Fruit fly (Drosophila melanogaster) whole organism, embryonic: ENCODE data around the gene CG14971.
A peak's percentile ranks its signal among the peaks of the same experiment; 100 is the strongest.

ENCODE experiments used
- Bdp1 ChIP-seq: fragments of 200-800 bp; sonication (Bioruptor generic); optimal IDR thresholded peaks from 3 replicates; lab custom pipeline; 2016; ENCODE audit warnings: missing biosample characterization, missing genetic modification characterization
- C15 ChIP-seq: fragments of 200-800 bp; sonication (Bioruptor generic); IDR thresholded peaks from 3 replicates; pipeline ENCODE4 v1.3.6; 2022; ENCODE audit warnings: missing biosample characterization, missing genetic modification characterization
- CG10654 ChIP-seq: fragments of 200-800 bp; sonication (Bioruptor generic); optimal IDR thresholded peaks from 2 replicates; lab custom pipeline; 2016; ENCODE audit warnings: missing biosample characterization, missing genetic modification characterization
- CG11695 ChIP-seq: fragments of 200-800 bp; sonication (Bioruptor generic); IDR thresholded peaks from 3 replicates; pipeline ENCODE4 v1.3.6; 2022; ENCODE audit warnings: missing biosample characterization, missing genetic modification characterization
- CG12942 ChIP-seq: fragments of 200-800 bp; sonication (Bioruptor generic); optimal IDR thresholded peaks from 3 replicates; lab custom pipeline; 2016; ENCODE audit warnings: missing biosample characterization, missing genetic modification characterization
- CG13424 ChIP-seq: fragments of 200-800 bp; sonication (Bioruptor generic); optimal IDR thresholded peaks from 2 replicates; lab custom pipeline; 2019; ENCODE audit warnings: missing biosample characterization, mild to moderate bottlenecking, missing genetic modification characterization, moderate library complexity
- CG14860 ChIP-seq: fragments of 200-800 bp; sonication (Bioruptor generic); IDR thresholded peaks from 3 replicates; pipeline ENCODE4 v1.3.6; 2022; ENCODE audit warnings: missing biosample characterization, missing genetic modification characterization; ENCODE audit not compliant: partially characterized antibody
- CG14965 ChIP-seq: fragments of 200-800 bp; sonication (Bioruptor generic); optimal IDR thresholded peaks from 2 replicates; lab custom pipeline; 2016; ENCODE audit warnings: missing biosample characterization, missing genetic modification characterization, borderline replicate concordance
- CG1529 ChIP-seq: fragments of 200-800 bp; sonication (Bioruptor generic); optimal IDR thresholded peaks from 3 replicates; lab custom pipeline; 2018; ENCODE audit warnings: missing biosample characterization, missing genetic modification characterization
- CG17186 ChIP-seq: fragments of 200-800 bp; sonication (Bioruptor generic); optimal IDR thresholded peaks from 3 replicates; lab custom pipeline; 2017; ENCODE audit warnings: missing biosample characterization, missing genetic modification reagents, missing genetic modification characterization
- CG17328 ChIP-seq: fragments of 200-800 bp; sonication (Bioruptor generic); IDR thresholded peaks from 2 replicates; pipeline ENCODE4 v1.3.6; 2022; ENCODE audit warnings: missing biosample characterization, missing genetic modification characterization
- CG17612 ChIP-seq: fragments of 200-800 bp; sonication (Bioruptor generic); IDR thresholded peaks from 2 replicates; pipeline ENCODE4 v1.3.6; 2022; ENCODE audit warnings: missing biosample characterization, missing genetic modification characterization
- CG2116 ChIP-seq: fragments of 200-800 bp; sonication (Bioruptor generic); optimal IDR thresholded peaks from 3 replicates; lab custom pipeline; 2018; ENCODE audit warnings: missing biosample characterization, mild to moderate bottlenecking, missing genetic modification characterization
- CG2199 ChIP-seq: fragments of 200-800 bp; sonication (Bioruptor generic); IDR thresholded peaks from 3 replicates; pipeline ENCODE4 v1.3.6; 2022; ENCODE audit warnings: missing biosample characterization, missing genetic modification characterization
- CG2678 ChIP-seq: fragments of 200-800 bp; sonication (Bioruptor generic); optimal IDR thresholded peaks from 3 replicates; lab custom pipeline; 2019; ENCODE audit warnings: missing biosample characterization, mild to moderate bottlenecking, missing genetic modification characterization, moderate library complexity
- CG4424 ChIP-seq: fragments of 200-800 bp; sonication (Bioruptor generic); optimal IDR thresholded peaks from 3 replicates; lab custom pipeline; 2016; ENCODE audit warnings: missing biosample characterization, missing genetic modification characterization
- CG6683 ChIP-seq: fragments of 200-800 bp; sonication (Bioruptor generic); optimal IDR thresholded peaks from 2 replicates; lab custom pipeline; 2017; ENCODE audit warnings: missing biosample characterization, mild to moderate bottlenecking, missing genetic modification characterization, missing genetic modification reagents
- CG7357 ChIP-seq: fragments of 200-800 bp; sonication (Bioruptor generic); IDR thresholded peaks from 3 replicates; pipeline ENCODE4 v1.3.6; 2022; ENCODE audit warnings: missing biosample characterization, missing genetic modification characterization
- CG8359 ChIP-seq: fragments of 200-800 bp; sonication (Bioruptor generic); optimal IDR thresholded peaks from 2 replicates; lab custom pipeline; 2017; ENCODE audit warnings: missing biosample characterization, mild to moderate bottlenecking, missing genetic modification characterization, borderline replicate concordance
- CTCF ChIP-seq: fragments of 200-800 bp; sonication (Bioruptor generic); optimal IDR thresholded peaks from 2 replicates; lab custom pipeline; 2017; ENCODE audit warnings: missing biosample characterization, mild to moderate bottlenecking, missing genetic modification characterization, moderate library complexity
- D ChIP-seq, 2 experiments: fragments of 200-800 bp in 1 of 2; fragments of >200 bp in 1 of 2; sonication (Bioruptor generic) in 1 of 2; optimal IDR thresholded peaks; 2 replicates in 1 of 2; 3 replicates in 1 of 2; lab custom pipeline; 2017; ENCODE audit warnings: mild to moderate bottlenecking in 1 of 2, missing biosample characterization in 1 of 2, missing genetic modification characterization in 1 of 2, missing genetic modification reagents in 1 of 2
- Dip2 ChIP-seq: fragments of 200-800 bp; sonication (Bioruptor generic); IDR thresholded peaks from 2 replicates; pipeline ENCODE4 v1.3.6; 2022; ENCODE audit warnings: missing biosample characterization, missing genetic modification characterization
- Dref ChIP-seq: fragments of 200-800 bp; sonication (Bioruptor generic); IDR thresholded peaks from 2 replicates; pipeline ENCODE4 v1.3.6; 2022; ENCODE audit warnings: missing biosample characterization, missing genetic modification characterization
- Eip74EF ChIP-seq, 2 experiments: fragments of 200-800 bp in 1 of 2; fragments of >200 bp in 1 of 2; sonication (Bioruptor generic) in 1 of 2; optimal IDR thresholded peaks; 2 replicates each; lab custom pipeline; 2017 to 2019; ENCODE audit warnings: missing biosample characterization in 2 of 2, missing genetic modification characterization in 2 of 2, mild to moderate bottlenecking in 1 of 2, moderate library complexity in 1 of 2
- Fer2 ChIP-seq: fragments of 200-800 bp; sonication (Bioruptor generic); optimal IDR thresholded peaks from 2 replicates; lab custom pipeline; 2018; ENCODE audit warnings: missing biosample characterization, mild to moderate bottlenecking, missing genetic modification characterization, moderate library complexity
- HLH4C ChIP-seq: fragments of 200-800 bp; sonication (Bioruptor generic); IDR thresholded peaks from 3 replicates; pipeline ENCODE4 v1.3.6; 2022; ENCODE audit warnings: missing biosample characterization, missing genetic modification characterization; ENCODE audit not compliant: partially characterized antibody
- HmgD ChIP-seq: fragments of 200-800 bp; sonication (Bioruptor generic); optimal IDR thresholded peaks from 3 replicates; lab custom pipeline; 2016; ENCODE audit warnings: missing biosample characterization, missing genetic modification characterization
- Hmr ChIP-seq: fragments of 200-800 bp; sonication (Bioruptor generic); optimal IDR thresholded peaks from 3 replicates; lab custom pipeline; 2017; ENCODE audit warnings: mild to moderate bottlenecking, missing biosample characterization, missing genetic modification reagents, missing genetic modification characterization
- Hr39 ChIP-seq: fragments of >200 bp; optimal IDR thresholded peaks from 2 replicates; lab custom pipeline; 2017
- NK7.1 ChIP-seq: fragments of 200-800 bp; sonication (Bioruptor generic); optimal IDR thresholded peaks from 3 replicates; lab custom pipeline; 2016; ENCODE audit warnings: missing biosample characterization, missing genetic modification characterization
- Nf-YA ChIP-seq: fragments of 200-800 bp; sonication (Bioruptor generic); IDR thresholded peaks from 2 replicates; pipeline ENCODE4 v1.3.6; 2022; ENCODE audit warnings: missing biosample characterization, missing genetic modification characterization
- Ptx1 ChIP-seq: fragments of 200-800 bp; sonication (Bioruptor generic); IDR thresholded peaks from 2 replicates; pipeline ENCODE4 v1.3.6; 2022; ENCODE audit warnings: missing biosample characterization, missing genetic modification characterization
- Spps ChIP-seq: fragments of 200-800 bp; sonication (Bioruptor generic); optimal IDR thresholded peaks from 2 replicates; lab custom pipeline; 2018; ENCODE audit warnings: missing biosample characterization, mild to moderate bottlenecking, missing genetic modification characterization
- ato ChIP-seq: fragments of 200-800 bp; sonication (Bioruptor generic); IDR thresholded peaks from 2 replicates; pipeline ENCODE4 v1.3.6; 2022; ENCODE audit warnings: missing biosample characterization, missing genetic modification characterization; ENCODE audit not compliant: partially characterized antibody
- ftz-f1 ChIP-seq: fragments of 200-800 bp; sonication (Bioruptor generic); optimal IDR thresholded peaks from 2 replicates; lab custom pipeline; 2016; ENCODE audit warnings: missing biosample characterization, missing genetic modification characterization
- grau ChIP-seq: fragments of 200-800 bp; optimal IDR thresholded peaks from 3 replicates; lab custom pipeline; 2019; ENCODE audit warnings: missing biosample characterization, mild to moderate bottlenecking, missing genetic modification characterization, moderate library complexity
- hbn ChIP-seq: fragments of 200-800 bp; sonication (Bioruptor generic); IDR thresholded peaks from 2 replicates; pipeline ENCODE4 v1.3.6; 2022; ENCODE audit warnings: missing biosample characterization, missing genetic modification characterization; ENCODE audit not compliant: partially characterized antibody
- nau ChIP-seq: fragments of 200-800 bp; sonication (Bioruptor generic); optimal IDR thresholded peaks from 3 replicates; lab custom pipeline; 2017; ENCODE audit warnings: missing biosample characterization, mild to moderate bottlenecking, missing genetic modification characterization, missing genetic modification reagents
- nerfin-2 ChIP-seq: fragments of 200-800 bp; sonication (Bioruptor generic); IDR thresholded peaks from 2 replicates; pipeline ENCODE4 v1.3.6; 2022; ENCODE audit warnings: missing biosample characterization, missing genetic modification characterization; ENCODE audit not compliant: partially characterized antibody
- pzg ChIP-seq: fragments of 200-800 bp; sonication (Bioruptor generic); optimal IDR thresholded peaks from 3 replicates; lab custom pipeline; 2018; ENCODE audit warnings: missing biosample characterization, mild to moderate bottlenecking, missing genetic modification characterization, moderate library complexity
- repo ChIP-seq: fragments of 200-800 bp; sonication (Bioruptor generic); optimal IDR thresholded peaks from 2 replicates; lab custom pipeline; 2016; ENCODE audit warnings: missing biosample characterization, missing genetic modification characterization
- run ChIP-seq: fragments of 200-800 bp; sonication (Bioruptor generic); optimal IDR thresholded peaks from 3 replicates; lab custom pipeline; 2018; ENCODE audit warnings: missing biosample characterization, mild to moderate bottlenecking, missing genetic modification characterization
- sisA ChIP-seq: fragments of 200-800 bp; sonication (Bioruptor generic); IDR thresholded peaks from 2 replicates; pipeline ENCODE4 v1.3.6; 2022; ENCODE audit warnings: missing biosample characterization, missing genetic modification characterization
- tgo ChIP-seq: fragments of 200-800 bp; sonication (Bioruptor generic); IDR thresholded peaks from 3 replicates; pipeline ENCODE4 v1.3.6; 2022; ENCODE audit warnings: missing biosample characterization, missing genetic modification characterization
- toy ChIP-seq: fragments of 200-800 bp; sonication (Bioruptor generic); IDR thresholded peaks from 2 replicates; pipeline ENCODE4 v1.3.6; 2022; ENCODE audit warnings: missing biosample characterization, missing genetic modification characterization
- trem ChIP-seq: fragments of 200-800 bp; optimal IDR thresholded peaks from 3 replicates; lab custom pipeline; 2019; ENCODE audit warnings: missing biosample characterization, mild to moderate bottlenecking, missing genetic modification characterization, moderate library complexity
- usp ChIP-seq: fragments of >200 bp; optimal IDR thresholded peaks from 2 replicates; lab custom pipeline; 2017; ENCODE audit warnings: missing biosample characterization, missing genetic modification characterization
- zen ChIP-seq: fragments of 200-800 bp; sonication (Bioruptor generic); optimal IDR thresholded peaks from 3 replicates; lab custom pipeline; 2018; ENCODE audit warnings: missing biosample characterization, mild to moderate bottlenecking, missing genetic modification characterization, moderate library complexity
- zf30C ChIP-seq: fragments of 200-800 bp; sonication (Bioruptor generic); optimal IDR thresholded peaks from 3 replicates; lab custom pipeline; 2018; ENCODE audit warnings: missing biosample characterization, mild to moderate bottlenecking, missing genetic modification characterization
- zfh2 ChIP-seq: fragments of 200-800 bp; sonication (Bioruptor generic); optimal IDR thresholded peaks from 2 replicates; lab custom pipeline; 2016; ENCODE audit warnings: missing biosample characterization, missing genetic modification characterization

The CG14971 gene

DNA sequence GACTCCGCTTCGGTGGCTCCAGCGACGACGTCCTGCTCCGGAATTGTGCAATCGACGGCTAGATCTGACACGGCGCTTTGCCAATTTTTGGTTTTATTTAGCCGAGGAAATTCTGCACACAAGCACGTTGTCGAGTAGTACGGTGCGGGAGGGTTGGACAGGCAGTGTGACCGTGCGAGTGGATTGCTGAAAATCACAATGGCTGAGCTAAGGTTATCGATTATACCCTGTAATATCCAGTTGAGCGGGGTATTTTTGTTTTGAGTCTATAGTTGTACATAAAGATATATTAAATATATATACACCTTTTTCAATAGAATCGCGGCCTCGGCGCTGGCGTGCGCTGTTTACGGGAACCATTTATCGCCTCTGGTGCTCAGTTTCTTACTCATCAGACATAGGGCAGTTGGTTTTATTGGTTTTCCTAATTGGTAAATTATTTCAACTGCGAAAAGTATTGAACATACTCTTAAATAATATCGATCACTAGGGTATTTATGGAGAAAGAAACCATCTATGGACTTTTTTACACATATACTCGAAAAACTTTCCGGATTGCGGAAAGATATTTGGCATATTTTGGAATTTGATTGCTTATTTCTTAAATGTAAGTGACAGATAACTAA lies 10.6 kb downstream of the CG14971 start, which contains the start of gene eIF5B:
TSS of gene eIF5B (minus strand) at position 576 of the 626 bp plus-strand sequence.
- TF ChIP-seq CG2116 (GFP tag; lab: Kevin White, UChicago): peak; percentile 54
- no peak for TF ChIP-seq D (optimal IDR thresholded peaks at IDR 0.05; lab: Kevin White, UChicago)
- TF ChIP-seq D (GFP tag; optimal IDR thresholded peaks at IDR 0.05; lab: Kevin White, UChicago): peak; percentile 34
- TF ChIP-seq nau (GFP tag; lab: Kevin White, UChicago): no peak
- peak; percentile 55 for TF ChIP-seq pzg
- TF ChIP-seq CG14860 (GFP tag; lab: Robert Waterston, UW): no peak
- no peak for TF ChIP-seq ato
- TF ChIP-seq grau: peak; percentile 81
- no peak for TF ChIP-seq zf30C (GFP tag; lab: Kevin White, UChicago)
- TF ChIP-seq hbn: no peak
- TF ChIP-seq Hmr (GFP tag; lab: Kevin White, UChicago): peak; percentile 79
- no peak for TF ChIP-seq CG17612 (GFP tag; lab: Robert Waterston, UW)
- TF ChIP-seq ftz-f1: peak; percentile 15
- TF ChIP-seq CG17328 (GFP tag; lab: Robert Waterston, UW): peak; percentile 86
- TF ChIP-seq CG2678 (tag; lab: Kevin White, UChicago): peak; percentile 73
- peak; percentile 21 for TF ChIP-seq CTCF (GFP tag; lab: Kevin White, UChicago)
- no peak for TF ChIP-seq toy
- TF ChIP-seq tgo (GFP tag; lab: Robert Waterston, UW): peak; percentile 83
- no peak for TF ChIP-seq repo (GFP tag; lab: Kevin White, UChicago)
- peak; percentile 70 for TF ChIP-seq CG1529 (GFP tag; lab: Kevin White, UChicago)
- peak; percentile 64 for TF ChIP-seq zen (tag; lab: Kevin White, UChicago)
- TF ChIP-seq run (tag; lab: Kevin White, UChicago): peak; percentile 28
- peak; percentile 54 for TF ChIP-seq CG12942 (GFP tag; lab: Kevin White, UChicago)
- TF ChIP-seq CG11695 (GFP tag; lab: Robert Waterston, UW): peak; percentile 80
- TF ChIP-seq nerfin-2: no peak
- TF ChIP-seq Fer2 (tag; lab: Kevin White, UChicago): peak; percentile 37
- no peak for TF ChIP-seq HmgD (GFP tag; lab: Kevin White, UChicago)
- peak; percentile 84 for TF ChIP-seq CG13424 (tag; lab: Kevin White, UChicago)
- no peak for TF ChIP-seq Hr39 (lab: Kevin White, UChicago)
- no peak for TF ChIP-seq CG17186 (GFP tag; lab: Kevin White, UChicago)
- TF ChIP-seq CG8359 (GFP tag; lab: Kevin White, UChicago): no peak
- TF ChIP-seq Ptx1 (GFP tag; lab: Robert Waterston, UW): peak; percentile 88
- TF ChIP-seq CG2199 (GFP tag; lab: Robert Waterston, UW): no peak
- TF ChIP-seq Bdp1 (GFP tag; lab: Kevin White, UChicago): peak; percentile 36
- TF ChIP-seq NK7.1: no peak
- peak; percentile 85 for TF ChIP-seq sisA (GFP tag; lab: Robert Waterston, UW)
- TF ChIP-seq usp (GFP tag; lab: Kevin White, UChicago): no peak
- TF ChIP-seq Dip2: 0 out of 2 replicates have a peak, but pooled peaks have one; percentile 40
- peak in 1 of 2 experiments; percentile 31 for TF ChIP-seq Eip74EF (GFP tag; optimal IDR thresholded peaks at IDR 0.05; lab: Kevin White, UChicago)
- TF ChIP-seq CG6683 (GFP tag; lab: Kevin White, UChicago): peak; percentile 18
- peak; percentile 22 for TF ChIP-seq CG10654 (GFP tag; lab: Kevin White, UChicago)
- peak; percentile 71 for TF ChIP-seq CG4424 (GFP tag; lab: Kevin White, UChicago)
- TF ChIP-seq CG7357 (GFP tag; lab: Robert Waterston, UW): peak; percentile 71
- no peak for TF ChIP-seq CG14965 (GFP tag; lab: Kevin White, UChicago)
- TF ChIP-seq Spps: peak; percentile 21
- TF ChIP-seq Nf-YA (GFP tag; lab: Robert Waterston, UW): peak; percentile 58; the same call in 1 of the 2 replicates
- peak; percentile 66 for TF ChIP-seq Dref (GFP tag; lab: Robert Waterston, UW)
- TF ChIP-seq HLH4C (GFP tag; lab: Robert Waterston, UW): no peak
- peak; percentile 56 for TF ChIP-seq zfh2 (GFP tag; lab: Kevin White, UChicago)
- TF ChIP-seq trem (tag; lab: Kevin White, UChicago): peak; percentile 33
- TF ChIP-seq C15: peak; percentile 61; the same call in 1 of the 3 replicates
